Fruit fly (Drosophila melanogaster): ENCODE data around the gene CG15458.
A peak's percentile ranks its signal among the peaks of the same experiment; 100 is the strongest.

- TF ChIP-seq CG8478 (optimal IDR thresholded peaks at IDR 0.05) (no peak), Poxn (GFP tag; IDR thresholded peaks at IDR 0.05) (no peak), crol (GFP tag; IDR thresholded peaks at IDR 0.05) (no peak), CG3281 (GFP tag; optimal IDR thresholded peaks at IDR 0.05) (peak; percentile 84), Dfd (GFP tag; optimal IDR thresholded peaks at IDR 0.05) (no peak), Optix (GFP tag; IDR thresholded peaks at IDR 0.05) (peak; percentile 68; the same call in 2 of the 3 replicates), Pdp1 (GFP tag; optimal IDR thresholded peaks at IDR 0.05) (peak; percentile 73 to 82), CkIIα-i1 (GFP tag; IDR thresholded peaks at IDR 0.05) (no peak), MBD-R2 (GFP tag; IDR thresholded peaks at IDR 0.05) (peak; percentile 41), CG10431 (GFP tag; optimal IDR thresholded peaks at IDR 0.05) (no peak)
Observed at dm6 chrX:20429482-20430204, 15.6 kb upstream of the CG15458 start, which contains the start of the genes CG11710 and mal.

Data from whole organism, embryonic.